Worm (Caenorhabditis elegans): ENCODE results near the gene F54H12.5.

The F54H12.5 gene

DNA sequence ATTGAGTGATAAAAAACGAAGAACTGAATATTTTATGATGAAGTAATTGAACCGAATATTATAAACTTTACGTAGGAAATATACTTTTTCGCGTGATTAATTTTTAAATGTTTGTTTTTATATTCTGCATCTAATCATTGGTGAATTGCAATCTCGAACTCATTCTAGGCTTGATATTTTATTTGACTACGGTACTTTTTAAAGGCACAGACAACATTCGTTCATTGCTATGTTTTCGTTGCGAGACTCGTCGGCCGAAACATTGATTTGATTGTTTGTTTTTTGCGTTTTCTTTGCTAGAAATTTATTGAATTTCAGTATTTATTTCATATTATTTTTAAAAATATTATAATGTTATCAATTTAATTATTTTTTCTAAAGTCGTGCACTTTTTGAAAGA lies 5.8 kb upstream of the F54H12.5 start, which contains the start of gene C06G4.4:
Gene C06G4.4, minus strand, starts transcription at position 36 of the 400 bp plus-strand sequence.
- TF ChIP-seq nhr-237 (tag; optimal IDR thresholded peaks at IDR 0.05) (no peak), hlh-4 (tag; optimal IDR thresholded peaks at IDR 0.05) (no peak), ceh-63 (GFP tag; optimal IDR thresholded peaks at IDR 0.05) (no peak), hpl-2 (GFP tag; optimal IDR thresholded peaks at IDR 0.05) (no peak), nhr-28 (tag; optimal IDR thresholded peaks at IDR 0.05) (no peak), aha-1 (tag; optimal IDR thresholded peaks at IDR 0.05) (no peak), ama-1 (optimal IDR thresholded peaks at IDR 0.05) (no peak), efl-1 (optimal IDR thresholded peaks at IDR 0.05) (no peak), efl-1 (GFP tag; optimal IDR thresholded peaks at IDR 0.05 in 1 of 2) (no peak), C34B4.2 (tag; optimal IDR thresholded peaks at IDR 0.05) (no peak), pqm-1 (tag; optimal IDR thresholded peaks at IDR 0.05) (no peak)

DNA sequence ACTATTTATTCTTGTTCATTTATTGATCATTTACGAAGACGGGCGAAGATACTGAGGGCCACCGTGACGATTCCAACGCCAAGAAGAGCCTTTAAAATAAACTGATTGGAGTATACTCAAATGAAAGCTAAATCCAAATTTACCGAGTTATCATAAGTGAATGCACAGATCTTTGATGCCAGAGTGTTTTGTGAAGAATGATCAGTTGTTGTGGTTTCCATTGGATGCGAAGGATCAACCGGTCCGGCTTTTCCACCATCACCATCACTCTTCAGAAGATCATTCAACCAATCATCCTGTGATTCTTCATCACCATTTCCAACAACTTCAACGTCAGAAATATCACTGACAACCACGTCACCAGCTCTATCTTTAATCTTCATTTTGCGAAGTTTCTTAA lies 5.3 kb upstream of the F54H12.5 start:
- TF ChIP-seq nhr-237 (tag; optimal IDR thresholded peaks at IDR 0.05) (no peak), C34B4.2 (tag; optimal IDR thresholded peaks at IDR 0.05) (no peak), nhr-90 (tag; optimal IDR thresholded peaks at IDR 0.05; ENCODE audit: poor library complexity) (no peak), aly-2 (tag; optimal IDR thresholded peaks at IDR 0.05) (peak; percentile 64), mab-9 (GFP tag; IDR thresholded peaks at IDR 0.05) (no peak), dsc-1 (tag; optimal IDR thresholded peaks at IDR 0.05) (peak; percentile 3), unc-62 (GFP tag; optimal IDR thresholded peaks at IDR 0.05) (no peak), lin-35 (GFP tag; optimal IDR thresholded peaks at IDR 0.05) (peak in 1 of 2 experiments; percentile 9), sptf-1 (tag; optimal IDR thresholded peaks at IDR 0.05) (no peak), hpl-2 (GFP tag; optimal IDR thresholded peaks at IDR 0.05) (no peak), egl-13 (tag; optimal IDR thresholded peaks at IDR 0.05) (no peak), nhr-85 (tag) (peak; percentile 13), jun-1 (tag; optimal IDR thresholded peaks at IDR 0.05) (no peak), ama-1 (optimal IDR thresholded peaks at IDR 0.05) (peak; percentile 45), nhr-84 (tag; optimal IDR thresholded peaks at IDR 0.05) (no peak)

DNA sequence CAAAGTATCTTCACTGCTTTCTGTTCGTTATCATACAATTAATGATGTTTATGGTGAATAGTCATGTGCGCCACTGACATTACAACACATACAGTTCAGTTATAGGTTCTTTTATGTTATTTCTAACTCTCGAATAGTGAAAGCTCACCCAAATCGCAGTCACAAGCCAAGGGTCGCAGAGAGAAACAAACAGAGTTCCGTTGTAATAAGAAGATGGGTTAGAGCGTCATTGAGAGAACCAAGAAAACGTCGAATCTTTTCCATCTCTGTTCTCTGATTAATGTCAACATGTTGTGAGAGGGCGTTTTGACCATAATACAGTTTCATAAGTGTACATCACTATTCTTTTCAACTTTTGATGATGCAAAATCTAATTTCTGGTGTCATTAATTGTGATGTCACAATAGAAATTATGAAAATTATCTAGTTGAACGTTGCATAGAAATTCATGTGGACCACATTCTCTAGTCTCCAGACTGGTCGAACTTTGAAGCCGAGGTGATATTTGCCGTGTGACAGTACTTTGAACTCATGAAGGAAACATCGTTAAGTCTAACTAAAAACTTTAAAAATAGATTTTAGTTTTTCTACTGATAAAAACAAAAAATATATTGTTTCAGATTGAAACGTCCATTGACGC lies 2.1 kb upstream of the F54H12.5 start:
- TF ChIP-seq irx-1 (tag; optimal IDR thresholded peaks at IDR 0.05) (no peak), ama-1 (optimal IDR thresholded peaks at IDR 0.05) (peak; percentile 27), nhr-76 (tag; optimal IDR thresholded peaks at IDR 0.05) (no peak), C04F5.9 (tag; optimal IDR thresholded peaks at IDR 0.05) (no peak), Y116A8C.19 (tag; optimal IDR thresholded peaks at IDR 0.05; ENCODE audit: borderline replicate concordance) (no peak), zip-4 (GFP tag; optimal IDR thresholded peaks at IDR 0.05) (no peak), unc-30 (tag; optimal IDR thresholded peaks at IDR 0.05) (no peak), nhr-77 (tag; optimal IDR thresholded peaks at IDR 0.05) (no peak), lin-14 (GFP tag; optimal IDR thresholded peaks at IDR 0.05) (peak; percentile 57), pax-3 (tag; optimal IDR thresholded peaks at IDR 0.05) (no peak), isw-1 (GFP tag; IDR thresholded peaks at IDR 0.05) (no peak), skn-1 (tag; optimal IDR thresholded peaks at IDR 0.05) (no peak), C34B4.2 (tag; optimal IDR thresholded peaks at IDR 0.05) (no peak), unc-62 (GFP tag; optimal IDR thresholded peaks at IDR 0.05) (no peak), fkh-10 (GFP tag; optimal IDR thresholded peaks at IDR 0.05) (no peak), elt-3 (tag; optimal IDR thresholded peaks at IDR 0.05) (peak in 3 of 6 experiments; percentile 8 to 40 (median 8)), lin-15B (tag; optimal IDR thresholded peaks at IDR 0.05) (no peak), nhr-47 (tag; optimal IDR thresholded peaks at IDR 0.05) (no peak), nhr-90 (tag; optimal IDR thresholded peaks at IDR 0.05; ENCODE audit: poor library complexity) (no peak), unc-86 (tag; optimal IDR thresholded peaks at IDR 0.05) (no peak), rnt-1 (tag; optimal IDR thresholded peaks at IDR 0.05) (no peak), efl-3 (GFP tag; optimal IDR thresholded peaks at IDR 0.05) (no peak), pag-3 (tag; optimal IDR thresholded peaks at IDR 0.05; ENCODE audit: borderline replicate concordance, insufficient read depth) (no peak), xbp-1 (tag; optimal IDR thresholded peaks at IDR 0.05) (peak; percentile 4), ceh-8 (GFP tag; optimal IDR thresholded peaks at IDR 0.05) (no peak), jun-1 (tag; optimal IDR thresholded peaks at IDR 0.05) (no peak), ztf-11 (tag; optimal IDR thresholded peaks at IDR 0.05) (no peak), vab-15 (tag; optimal IDR thresholded peaks at IDR 0.05) (no peak), egl-27 (tag; optimal IDR thresholded peaks at IDR 0.05) (no peak), sup-37 (GFP tag; optimal IDR thresholded peaks at IDR 0.05) (no peak), aha-1 (tag; optimal IDR thresholded peaks at IDR 0.05) (no peak), tlp-1 (tag; optimal IDR thresholded peaks at IDR 0.05) (no peak), sptf-1 (tag; optimal IDR thresholded peaks at IDR 0.05) (no peak)
